Fruit fly (Drosophila melanogaster): ENCODE data around the gene Drsl6.

The Drsl6 gene

dm6 chr3L:3348956-3349824, 13.0 kb upstream of the Drsl6 start:
- TF ChIP-seq CG8159 (tag; optimal IDR thresholded peaks at IDR 0.05) (no peak), EcR (GFP tag; optimal IDR thresholded peaks at IDR 0.05) (peak; percentile 53), Snoo (tag; optimal IDR thresholded peaks at IDR 0.05) (no peak), CG4496 (GFP tag; IDR thresholded peaks at IDR 0.05) (0 out of 3 replicates have a peak, but pooled peaks have one; percentile 26), CG10348 (GFP tag; IDR thresholded peaks at IDR 0.05) (no peak), Pif1A (GFP tag; optimal IDR thresholded peaks at IDR 0.05) (no peak)

dm6 chr3L:3346294-3346693, 10.1 kb upstream of the Drsl6 start:
- TF ChIP-seq D1 (tag; optimal IDR thresholded peaks at IDR 0.05) (no peak), fd96Ca (GFP tag; IDR thresholded peaks at IDR 0.05) (no peak), CG14655 (GFP tag; optimal IDR thresholded peaks at IDR 0.05) (no peak), rn (GFP tag; IDR thresholded peaks at IDR 0.05) (no peak), Snoo (tag; optimal IDR thresholded peaks at IDR 0.05) (no peak), CG12605 (GFP tag; IDR thresholded peaks at IDR 0.05) (no peak), Ets98B (GFP tag; IDR thresholded peaks at IDR 0.05) (no peak), CG8301 (tag; optimal IDR thresholded peaks at IDR 0.05) (no peak), Pif1B (GFP tag; optimal IDR thresholded peaks at IDR 0.05) (no peak), Pif1A (GFP tag; optimal IDR thresholded peaks at IDR 0.05) (no peak), CG4496 (GFP tag; IDR thresholded peaks at IDR 0.05) (no peak), CG9948 (tag; optimal IDR thresholded peaks at IDR 0.05) (no peak), CG17806 (tag; optimal IDR thresholded peaks at IDR 0.05) (no peak), CG32121 (GFP tag; IDR thresholded peaks at IDR 0.05) (no peak), CG10348 (GFP tag; IDR thresholded peaks at IDR 0.05) (no peak), CG15710 (tag; optimal IDR thresholded peaks at IDR 0.05) (no peak)

dm6 chr3L:3344528-3344927, 8.3 kb upstream of the Drsl6 start:
- TF ChIP-seq CG8301 (tag; optimal IDR thresholded peaks at IDR 0.05) (no peak), CG12605 (GFP tag; IDR thresholded peaks at IDR 0.05) (no peak), CG14655 (GFP tag; optimal IDR thresholded peaks at IDR 0.05) (no peak), Pif1B (GFP tag; optimal IDR thresholded peaks at IDR 0.05) (no peak), CG17806 (tag; optimal IDR thresholded peaks at IDR 0.05) (no peak), Pif1A (GFP tag; optimal IDR thresholded peaks at IDR 0.05) (no peak), CG13204 (GFP tag; optimal IDR thresholded peaks at IDR 0.05) (no peak), Snoo (tag; optimal IDR thresholded peaks at IDR 0.05) (no peak)

- TF ChIP-seq CG8301 (tag; optimal IDR thresholded peaks at IDR 0.05): peak; percentile 41
- peak; percentile 44 for TF ChIP-seq CG9948 (tag; optimal IDR thresholded peaks at IDR 0.05)
- peak; percentile 55 for TF ChIP-seq CG8159 (tag; optimal IDR thresholded peaks at IDR 0.05)
- peak; percentile 35 for TF ChIP-seq Pif1B (GFP tag; optimal IDR thresholded peaks at IDR 0.05)
- no peak for TF ChIP-seq gl (tag; optimal IDR thresholded peaks at IDR 0.05)
- TF ChIP-seq rn (GFP tag; IDR thresholded peaks at IDR 0.05): no peak
- peak; percentile 13 for TF ChIP-seq Pif1A (GFP tag; optimal IDR thresholded peaks at IDR 0.05)
- TF ChIP-seq CG15710 (tag; optimal IDR thresholded peaks at IDR 0.05): peak; percentile 44
- peak; percentile 82 for TF ChIP-seq Snoo (tag; optimal IDR thresholded peaks at IDR 0.05)
- TF ChIP-seq CG14655 (GFP tag; optimal IDR thresholded peaks at IDR 0.05): peak; percentile 50
- peak; percentile 40 for TF ChIP-seq CG17806 (tag; optimal IDR thresholded peaks at IDR 0.05)
- no peak for TF ChIP-seq CG10348 (GFP tag; IDR thresholded peaks at IDR 0.05)
Observed at dm6 chr3L:3343260-3343659, 7.0 kb upstream of the Drsl6 start.

dm6 chr3L:3342307-3342940, 6.2 kb upstream of the Drsl6 start:
- TF ChIP-seq CG15710 (tag; optimal IDR thresholded peaks at IDR 0.05) (peak; percentile 64), D1 (tag; optimal IDR thresholded peaks at IDR 0.05) (no peak), Ets98B (GFP tag; IDR thresholded peaks at IDR 0.05) (no peak), CG14655 (GFP tag; optimal IDR thresholded peaks at IDR 0.05) (peak; percentile 64), gl (tag; optimal IDR thresholded peaks at IDR 0.05) (peak; percentile 6), rn (GFP tag; IDR thresholded peaks at IDR 0.05) (no peak), CG8301 (tag; optimal IDR thresholded peaks at IDR 0.05) (peak; percentile 48), Pif1A (GFP tag; optimal IDR thresholded peaks at IDR 0.05) (peak; percentile 64), CG34367 (tag; optimal IDR thresholded peaks at IDR 0.05) (peak; percentile 61), CG17806 (tag; optimal IDR thresholded peaks at IDR 0.05) (peak; percentile 61), EcR (GFP tag; optimal IDR thresholded peaks at IDR 0.05) (peak; percentile 22), CG9948 (tag; optimal IDR thresholded peaks at IDR 0.05) (peak; percentile 69), fd96Ca (GFP tag; IDR thresholded peaks at IDR 0.05) (no peak), CG13204 (GFP tag; optimal IDR thresholded peaks at IDR 0.05) (peak; percentile 26), CG12605 (GFP tag; IDR thresholded peaks at IDR 0.05) (no peak), CG10348 (GFP tag; IDR thresholded peaks at IDR 0.05) (no peak), Snoo (tag; optimal IDR thresholded peaks at IDR 0.05) (peak; percentile 76), CG8159 (tag; optimal IDR thresholded peaks at IDR 0.05) (peak; percentile 67), CG4496 (GFP tag; IDR thresholded peaks at IDR 0.05) (no peak), CG32121 (GFP tag; IDR thresholded peaks at IDR 0.05) (no peak), Pif1B (GFP tag; optimal IDR thresholded peaks at IDR 0.05) (peak; percentile 51)
